Worm (Caenorhabditis elegans): Measurements from ENCODE around the gene K11H12.7.

ce11 chrIV:682726-683340, 17.5 kb downstream of the K11H12.7 start:
- TF ChIP-seq sptf-1 (tag; optimal IDR thresholded peaks at IDR 0.05) (no peak), C16A3.4 (tag; optimal IDR thresholded peaks at IDR 0.05) (peak; percentile 64), lin-15B (tag; optimal IDR thresholded peaks at IDR 0.05) (no peak), tbx-2 (tag; optimal IDR thresholded peaks at IDR 0.05) (peak; percentile 46), Y116A8C.19 (tag; optimal IDR thresholded peaks at IDR 0.05; ENCODE audit: borderline replicate concordance) (no peak), ces-1 (GFP tag; optimal IDR thresholded peaks at IDR 0.05) (no peak), skn-1 (tag; optimal IDR thresholded peaks at IDR 0.05) (peak; percentile 46), mep-1 (tag; optimal IDR thresholded peaks at IDR 0.05) (peak; percentile 52)

Measured in whole organism, L1 larva.